Worm (Caenorhabditis elegans) whole organism, L3 larva: Measurements from ENCODE around the gene R53.5.

ENCODE experiments used
- ceh-28 ChIP-seq: fragments of 150-350 bp; optimal IDR thresholded peaks from 2 replicates; lab custom pipeline; 2014; ENCODE audit warnings: missing biosample characterization, missing genetic modification reagents, missing genetic modification characterization
- jun-1 ChIP-seq: fragments of 150-350 bp; optimal IDR thresholded peaks from 2 replicates; lab custom pipeline; 2014; ENCODE audit warnings: missing biosample characterization, missing genetic modification reagents, missing genetic modification characterization
- nhr-11 ChIP-seq: fragments of 150-350 bp; optimal IDR thresholded peaks from 2 replicates; lab custom pipeline; 2014; ENCODE audit warnings: missing biosample characterization, missing genetic modification characterization
- pqm-1 ChIP-seq: fragments of 150-350 bp; optimal IDR thresholded peaks from 2 replicates; lab custom pipeline; 2017; ENCODE audit warnings: missing biosample characterization, missing genetic modification characterization, inconsistent platforms
- skn-1 ChIP-seq: fragments of 150-350 bp; optimal IDR thresholded peaks from 2 replicates; lab custom pipeline; 2014; ENCODE audit warnings: missing biosample characterization, missing genetic modification characterization
- unc-39 ChIP-seq: sonication (generic microtip); optimal IDR thresholded peaks from 4 replicates; lab custom pipeline; 2017; ENCODE audit warnings: missing biosample characterization, missing genetic modification characterization

- TF ChIP-seq unc-39 (tag; lab: Kevin White, UChicago): no peak
- no peak for TF ChIP-seq jun-1 (tag; lab: Kevin White, UChicago)
- TF ChIP-seq skn-1: no peak
- TF ChIP-seq nhr-11 (tag; lab: Kevin White, UChicago): peak; percentile 77
- TF ChIP-seq pqm-1: no peak
- no peak for TF ChIP-seq ceh-28 (tag; lab: Kevin White, UChicago)
Observed at ce11 chrII:9984866-9985336, 14.6 kb upstream of the R53.5 start.
